Fruit fly (Drosophila melanogaster): ENCODE measurements around the gene rgn.
A peak's percentile ranks its signal among the peaks of the same experiment; 100 is the strongest.

dm6 chr3L:21414331-21414730 is 32.0 kb downstream of the rgn start:
- TF ChIP-seq ovo (GFP tag; optimal IDR thresholded peaks at IDR 0.05): no peak
- TF ChIP-seq Clk (GFP tag; optimal IDR thresholded peaks at IDR 0.05): no peak
- no peak for TF ChIP-seq tj (GFP tag; optimal IDR thresholded peaks at IDR 0.05)
- no peak for TF ChIP-seq CG7101 (tag; optimal IDR thresholded peaks at IDR 0.05)
- no peak for TF ChIP-seq CG5204 (GFP tag; optimal IDR thresholded peaks at IDR 0.05)
- no peak for TF ChIP-seq CG1620 (GFP tag; optimal IDR thresholded peaks at IDR 0.05)
- no peak for TF ChIP-seq bab1 (GFP tag; optimal IDR thresholded peaks at IDR 0.05)
- no peak for TF ChIP-seq toe (GFP tag; optimal IDR thresholded peaks at IDR 0.05)
- peak; percentile 32 for TF ChIP-seq kay (GFP tag; ENCODE audit: borderline replicate concordance)
- TF ChIP-seq Crg-1 (GFP tag; optimal IDR thresholded peaks at IDR 0.05): no peak
- TF ChIP-seq CG14711 (tag; optimal IDR thresholded peaks at IDR 0.05): peak; percentile 12
- TF ChIP-seq Hr96 (GFP tag; optimal IDR thresholded peaks at IDR 0.05): no peak
- no peak for TF ChIP-seq CG12768 (GFP tag; optimal IDR thresholded peaks at IDR 0.05)
